Worm (Caenorhabditis elegans) whole organism, L4/young adult: ENCODE data around the gene str-118.

Experiments used
- W03F9.2 ChIP-seq: fragments of 150-350 bp; optimal IDR thresholded peaks from 2 replicates; lab custom pipeline; 2014; ENCODE audit warnings: missing biosample characterization, missing genetic modification characterization
- dao-5 ChIP-seq: sonication (generic microtip); optimal IDR thresholded peaks from 2 replicates; lab custom pipeline; 2016; ENCODE audit warnings: missing genotype, missing genetic modification characterization, moderate library complexity, missing compliant biosample characterization

DNA sequence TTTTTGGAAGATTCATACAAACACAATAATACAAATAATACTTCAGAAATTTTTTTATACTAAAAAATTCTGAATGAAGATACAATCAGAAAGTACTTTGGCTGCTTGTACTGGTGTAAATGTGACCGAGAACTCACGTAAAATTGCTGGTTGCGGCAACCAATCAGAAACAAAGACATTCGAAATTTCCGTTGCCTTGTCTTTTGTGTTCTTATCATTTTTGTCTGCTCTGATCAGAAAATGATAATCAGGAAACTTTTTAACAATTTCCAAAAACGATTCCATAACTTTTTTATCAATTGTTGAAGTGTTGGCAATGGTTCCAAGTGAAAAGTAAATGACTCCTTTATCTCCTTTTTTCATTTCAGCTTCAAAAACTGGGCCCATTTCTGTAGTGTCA lies 45.0 kb downstream of the str-118 start:
- no peak for TF ChIP-seq dao-5 (tag; lab: Kevin White, UChicago)
- TF ChIP-seq W03F9.2 (tag; lab: Kevin White, UChicago), result no peak
